Fruit fly (Drosophila melanogaster) whole organism, prepupa: ENCODE data around the gene Rab26.

Experiments used
- CG34406 ChIP-seq: fragments of 200-800 bp; sonication (Bioruptor generic); optimal IDR thresholded peaks from 3 replicates; lab custom pipeline; 2016; ENCODE audit warnings: missing biosample characterization, missing genetic modification characterization
- OdsH ChIP-seq: fragments of 200-800 bp; sonication (Bioruptor generic); optimal IDR thresholded peaks from 3 replicates; lab custom pipeline; 2016; ENCODE audit warnings: missing biosample characterization, missing genetic modification characterization

DNA sequence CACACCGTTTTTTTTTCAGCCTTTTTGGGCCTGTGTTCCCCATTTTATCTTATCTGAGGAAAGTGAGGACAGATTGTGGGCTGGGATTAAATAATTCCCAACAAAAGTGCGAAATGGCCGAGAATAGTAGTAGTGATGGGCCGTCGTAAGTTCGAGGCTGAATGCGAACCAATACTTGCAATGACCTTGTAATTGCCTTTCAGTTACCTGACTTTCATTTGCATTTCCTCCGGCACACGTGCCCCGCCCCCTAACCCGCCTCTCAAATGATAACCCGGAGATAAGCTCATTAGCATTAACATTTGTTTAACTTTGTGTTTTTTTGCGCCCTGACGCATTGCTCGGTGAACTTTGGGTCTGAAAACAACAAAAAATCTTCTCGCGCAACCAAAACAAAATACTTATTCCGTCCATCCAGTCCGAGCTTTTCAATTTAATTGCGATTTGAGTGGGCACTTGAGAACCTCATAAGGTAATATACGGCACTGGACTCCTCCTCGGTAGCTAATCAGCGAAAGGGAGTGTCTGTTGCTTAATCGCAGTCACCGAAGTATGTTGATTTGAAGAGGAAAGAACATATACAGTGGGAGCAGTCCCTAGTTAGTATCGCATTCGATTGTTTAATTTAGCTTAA lies 40.6 kb upstream of the Rab26 start:
- TF ChIP-seq CG34406 (GFP tag; lab: Kevin White, UChicago) (no peak), OdsH (GFP tag; lab: Kevin White, UChicago) (no peak)
